Fruit fly (Drosophila melanogaster) whole organism, embryonic: ENCODE results near the gene CG17982.

Experiments
- Abd-B ChIP-seq: fragments of 200-800 bp; sonication (Bioruptor generic); optimal IDR thresholded peaks from 2 replicates; lab custom pipeline; 2018; ENCODE audit warnings: missing biosample characterization, mild to moderate bottlenecking, missing genetic modification characterization, moderate library complexity
- Ada2b ChIP-seq: fragments of 200-800 bp; sonication (Bioruptor generic); IDR thresholded peaks from 2 replicates; pipeline ENCODE4 v1.3.6; 2022; ENCODE audit warnings: missing biosample characterization, missing genetic modification characterization
- Aef1 ChIP-seq: fragments of 200-800 bp; sonication (Bioruptor generic); IDR thresholded peaks from 3 replicates; pipeline ENCODE4 v1.3.6; 2022; ENCODE audit warnings: missing biosample characterization, missing genetic modification characterization
- CG10147 ChIP-seq: fragments of 200-800 bp; sonication (Bioruptor generic); optimal IDR thresholded peaks from 2 replicates; lab custom pipeline; 2019; ENCODE audit warnings: missing biosample characterization, mild to moderate bottlenecking, missing genetic modification characterization, moderate library complexity
- CG12071 ChIP-seq: fragments of 200-800 bp; sonication (Bioruptor generic); optimal IDR thresholded peaks from 3 replicates; lab custom pipeline; 2018; ENCODE audit warnings: missing biosample characterization, mild to moderate bottlenecking, missing genetic modification characterization
- CG12769 ChIP-seq: fragments of 200-800 bp; sonication (Bioruptor generic); optimal IDR thresholded peaks from 2 replicates; lab custom pipeline; 2019; ENCODE audit warnings: missing biosample characterization, mild to moderate bottlenecking, missing genetic modification characterization, moderate library complexity
- CG14710 ChIP-seq: fragments of 200-800 bp; sonication (Bioruptor generic); optimal IDR thresholded peaks from 3 replicates; lab custom pipeline; 2019; ENCODE audit warnings: missing biosample characterization, mild to moderate bottlenecking, missing genetic modification characterization, moderate library complexity
- CG15514 ChIP-seq: fragments of 200-800 bp; sonication (Bioruptor generic); optimal IDR thresholded peaks from 3 replicates; lab custom pipeline; 2017; ENCODE audit warnings: missing biosample characterization, missing genetic modification characterization, mild to moderate bottlenecking, moderate library complexity, missing genetic modification reagents
- CG17385 ChIP-seq: fragments of 200-800 bp; sonication (Bioruptor generic); optimal IDR thresholded peaks from 3 replicates; lab custom pipeline; 2018; ENCODE audit warnings: missing biosample characterization, mild to moderate bottlenecking, missing genetic modification characterization
- CG2120 ChIP-seq: fragments of 200-800 bp; sonication (Bioruptor generic); optimal IDR thresholded peaks from 3 replicates; lab custom pipeline; 2016; ENCODE audit warnings: missing biosample characterization, missing genetic modification characterization
- CG32532 ChIP-seq: fragments of 200-800 bp; sonication (Bioruptor generic); IDR thresholded peaks from 2 replicates; pipeline ENCODE4 v1.3.6; 2022; ENCODE audit warnings: missing biosample characterization, missing genetic modification characterization
- CG32767 ChIP-seq: fragments of 200-800 bp; sonication (Bioruptor generic); IDR thresholded peaks from 2 replicates; pipeline ENCODE4 v1.3.6; 2022; ENCODE audit warnings: missing biosample characterization, missing genetic modification characterization
- CG4328 ChIP-seq: fragments of 200-800 bp; sonication (Bioruptor generic); optimal IDR thresholded peaks from 3 replicates; lab custom pipeline; 2017; ENCODE audit warnings: missing biosample characterization, missing genetic modification reagents, missing genetic modification characterization
- CG4360 ChIP-seq: fragments of 200-800 bp; sonication (Bioruptor generic); IDR thresholded peaks from 2 replicates; pipeline ENCODE4 v1.3.6; 2022; ENCODE audit warnings: missing biosample characterization, missing genetic modification characterization
- CG4424 ChIP-seq: fragments of 200-800 bp; sonication (Bioruptor generic); optimal IDR thresholded peaks from 3 replicates; lab custom pipeline; 2016; ENCODE audit warnings: missing biosample characterization, missing genetic modification characterization
- CG5180 ChIP-seq: fragments of 200-800 bp; sonication (Bioruptor generic); optimal IDR thresholded peaks from 3 replicates; lab custom pipeline; 2017; ENCODE audit warnings: missing biosample characterization, missing genetic modification characterization, mild to moderate bottlenecking, moderate library complexity, missing genetic modification reagents
- CG6765 ChIP-seq: fragments of 200-800 bp; sonication (Bioruptor generic); optimal IDR thresholded peaks from 3 replicates; lab custom pipeline; 2017; ENCODE audit warnings: missing biosample characterization, mild to moderate bottlenecking, missing genetic modification characterization
- CG7357 ChIP-seq: fragments of 200-800 bp; sonication (Bioruptor generic); IDR thresholded peaks from 3 replicates; pipeline ENCODE4 v1.3.6; 2022; ENCODE audit warnings: missing biosample characterization, missing genetic modification characterization
- Dfd ChIP-seq, 2 experiments: fragments of >200 bp; optimal IDR thresholded peaks; 2 replicates each; lab custom pipeline; 2017; ENCODE audit warnings: missing biosample characterization in 2 of 2, missing genetic modification characterization in 2 of 2
- E2f2 ChIP-seq: fragments of 200-800 bp; sonication (Bioruptor generic); IDR thresholded peaks from 2 replicates; pipeline ENCODE4 v1.3.6; 2022; ENCODE audit warnings: missing biosample characterization, missing genetic modification characterization
- Eip74EF ChIP-seq, 2 experiments: fragments of 200-800 bp in 1 of 2; fragments of >200 bp in 1 of 2; sonication (Bioruptor generic) in 1 of 2; optimal IDR thresholded peaks; 2 replicates each; lab custom pipeline; 2017 to 2019; ENCODE audit warnings: missing biosample characterization in 2 of 2, missing genetic modification characterization in 2 of 2, mild to moderate bottlenecking in 1 of 2, moderate library complexity in 1 of 2
- HLHmδ ChIP-seq: fragments of 200-800 bp; sonication (Bioruptor generic); optimal IDR thresholded peaks from 2 replicates; lab custom pipeline; 2018; ENCODE audit warnings: missing biosample characterization, mild to moderate bottlenecking, missing genetic modification characterization, moderate library complexity
- Hmr ChIP-seq: fragments of 200-800 bp; sonication (Bioruptor generic); optimal IDR thresholded peaks from 3 replicates; lab custom pipeline; 2017; ENCODE audit warnings: mild to moderate bottlenecking, missing biosample characterization, missing genetic modification reagents, missing genetic modification characterization
- Mad ChIP-seq: fragments of 200-800 bp; sonication (Bioruptor generic); optimal IDR thresholded peaks from 2 replicates; lab custom pipeline; 2016; ENCODE audit warnings: missing biosample characterization, missing genetic modification characterization
- Max ChIP-seq: fragments of 200-800 bp; sonication (Bioruptor generic); optimal IDR thresholded peaks from 2 replicates; lab custom pipeline; 2016; ENCODE audit warnings: missing biosample characterization, mild to moderate bottlenecking, missing genetic modification characterization
- Nf-YC ChIP-seq: fragments of 200-800 bp; optimal IDR thresholded peaks from 3 replicates; lab custom pipeline; 2019; ENCODE audit warnings: missing biosample characterization, mild to moderate bottlenecking, missing genetic modification characterization, moderate library complexity
- Oaz ChIP-seq: fragments of 200-800 bp; sonication (Bioruptor generic); IDR thresholded peaks from 2 replicates; pipeline ENCODE4 v1.3.6; 2022; ENCODE audit warnings: missing biosample characterization, missing genetic modification characterization
- Sin3A ChIP-seq: fragments of >200 bp; optimal IDR thresholded peaks from 2 replicates; lab custom pipeline; 2018
- amos ChIP-seq: fragments of 200-800 bp; sonication (Bioruptor generic); IDR thresholded peaks from 2 replicates; pipeline ENCODE4 v1.3.6; 2022; ENCODE audit warnings: missing biosample characterization, missing genetic modification characterization; ENCODE audit not compliant: partially characterized antibody
- aop ChIP-seq: fragments of 200-800 bp; sonication (Bioruptor generic); IDR thresholded peaks from 2 replicates; pipeline ENCODE4 v1.3.6; 2022; ENCODE audit warnings: missing biosample characterization, missing genetic modification characterization
- cato ChIP-seq: fragments of 200-800 bp; sonication (Bioruptor generic); optimal IDR thresholded peaks from 2 replicates; lab custom pipeline; 2016; ENCODE audit warnings: missing biosample characterization, missing genetic modification characterization, borderline replicate concordance
- chinmo ChIP-seq: fragments of 200-800 bp; sonication (Bioruptor generic); IDR thresholded peaks from 4 replicates; pipeline ENCODE4 v1.3.6; 2022; ENCODE audit warnings: missing biosample characterization, missing genetic modification characterization; ENCODE audit not compliant: partially characterized antibody
- dmrt99B ChIP-seq: fragments of 200-800 bp; sonication (Bioruptor generic); optimal IDR thresholded peaks from 2 replicates; lab custom pipeline; 2018; ENCODE audit warnings: missing biosample characterization, mild to moderate bottlenecking, missing genetic modification characterization, moderate library complexity
- dysf ChIP-seq: fragments of 200-800 bp; sonication (Bioruptor generic); IDR thresholded peaks from 3 replicates; pipeline ENCODE4 v1.3.6; 2022; ENCODE audit warnings: missing biosample characterization, missing genetic modification characterization
- emc ChIP-seq: fragments of 200-800 bp; sonication (Bioruptor generic); optimal IDR thresholded peaks from 2 replicates; lab custom pipeline; 2016; ENCODE audit warnings: missing biosample characterization, missing genetic modification characterization
- fd96Cb ChIP-seq: fragments of 200-800 bp; sonication (Bioruptor generic); optimal IDR thresholded peaks from 2 replicates; lab custom pipeline; 2018; ENCODE audit warnings: missing biosample characterization, mild to moderate bottlenecking, missing genetic modification characterization, moderate library complexity
- lab ChIP-seq: fragments of 200-800 bp; sonication (Bioruptor generic); optimal IDR thresholded peaks from 3 replicates; lab custom pipeline; 2017; ENCODE audit warnings: missing biosample characterization, missing genetic modification characterization, mild to moderate bottlenecking, moderate library complexity, missing genetic modification reagents
- lilli ChIP-seq: fragments of 200-800 bp; sonication (Bioruptor generic); optimal IDR thresholded peaks from 3 replicates; lab custom pipeline; 2016; ENCODE audit warnings: missing biosample characterization, missing genetic modification characterization
- lola ChIP-seq, 3 experiments: fragments of >200 bp in 2 of 3; fragments of 200-800 bp in 1 of 3; sonication (Bioruptor generic) in 1 of 3; optimal IDR thresholded peaks; 2 replicates each; lab custom pipeline; 2017 to 2019; ENCODE audit warnings: missing biosample characterization in 3 of 3, missing genetic modification characterization in 3 of 3, mild to moderate bottlenecking in 1 of 3, moderate library complexity in 1 of 3
- luna ChIP-seq: fragments of 200-800 bp; sonication (Bioruptor generic); optimal IDR thresholded peaks from 2 replicates; lab custom pipeline; 2016; ENCODE audit warnings: missing biosample characterization, missing genetic modification characterization
- pan ChIP-seq, 4 experiments: fragments of >200 bp in 3 of 4; fragments of 200-800 bp in 1 of 4; sonication (Bioruptor generic) in 1 of 4; optimal IDR thresholded peaks in 3 of 4; IDR thresholded peaks in 1 of 4; 2 replicates each; pipeline versions ENCODE4 v1.3.6 to Lab custom; 2017 to 2022; ENCODE audit warnings: missing biosample characterization in 2 of 4, missing genetic modification characterization in 2 of 4, mixed read lengths in 1 of 4
- prd ChIP-seq, 3 experiments: fragments of >200 bp in 2 of 3; fragments of 200-800 bp in 1 of 3; sonication (Bioruptor generic) in 1 of 3; optimal IDR thresholded peaks in 2 of 3; IDR thresholded peaks in 1 of 3; 2 replicates in 2 of 3; 3 replicates in 1 of 3; pipeline versions ENCODE4 v1.3.6 to Lab custom; 2017 to 2022; ENCODE audit warnings: missing biosample characterization in 1 of 3, missing genetic modification characterization in 1 of 3
- pzg ChIP-seq: fragments of 200-800 bp; sonication (Bioruptor generic); optimal IDR thresholded peaks from 3 replicates; lab custom pipeline; 2018; ENCODE audit warnings: missing biosample characterization, mild to moderate bottlenecking, missing genetic modification characterization, moderate library complexity
- row ChIP-seq: fragments of 200-800 bp; sonication (Bioruptor generic); IDR thresholded peaks from 3 replicates; pipeline ENCODE4 v1.3.6; 2022; ENCODE audit warnings: missing biosample characterization, missing genetic modification characterization
- stc ChIP-seq: fragments of 200-800 bp; sonication (Bioruptor generic); IDR thresholded peaks from 2 replicates; pipeline ENCODE4 v1.3.6; 2022; ENCODE audit warnings: missing biosample characterization, missing genetic modification characterization
- unpg ChIP-seq: fragments of 200-800 bp; sonication (Bioruptor generic); optimal IDR thresholded peaks from 3 replicates; lab custom pipeline; 2018; ENCODE audit warnings: missing biosample characterization, mild to moderate bottlenecking, missing genetic modification characterization, moderate library complexity

Gene CG17982

dm6 chrX:8126149-8126548, 17.5 kb downstream of the CG17982 start (continued):
- TF ChIP-seq CG10147 (GFP tag; lab: Kevin White, UChicago) = no peak
- TF ChIP-seq lilli (GFP tag; lab: Kevin White, UChicago) = peak; percentile 42
- TF ChIP-seq, all 482 proteins: peak for 205

- no peak for TF ChIP-seq CG2120
- peak in 1 of 3 experiments; percentile 60 for TF ChIP-seq lola (GFP tag; optimal IDR thresholded peaks at IDR 0.05; lab: Kevin White, UChicago)
- peak; percentile 39; the same call in 2 of the 3 replicates for TF ChIP-seq row (GFP tag; lab: Robert Waterston, UW)
- no peak for TF ChIP-seq Mad (GFP tag; lab: Kevin White, UChicago)
- 0 out of 4 replicates have a peak, but pooled peaks have one; percentile 20 for TF ChIP-seq chinmo (GFP tag; lab: Robert Waterston, UW)
- no peak for TF ChIP-seq pan (optimal IDR thresholded peaks at IDR 0.05; lab: Kevin White, UChicago)
- TF ChIP-seq pan (GFP tag; optimal IDR thresholded peaks at IDR 0.05 in 1 of 2, IDR thresholded peaks at IDR 0.05 in 1 of 2) = peak in 1 of 2 experiments; percentile 58
- TF ChIP-seq CG4328 (GFP tag; lab: Kevin White, UChicago) = peak; percentile 3
- TF ChIP-seq Ada2b (GFP tag; lab: Robert Waterston, UW) = no peak
- TF ChIP-seq CG14710 (tag; lab: Kevin White, UChicago) = peak; percentile 55
- peak in 1 of 2 experiments; percentile 69 for TF ChIP-seq Eip74EF (GFP tag; optimal IDR thresholded peaks at IDR 0.05; lab: Kevin White, UChicago)
- TF ChIP-seq CG5180 = peak; percentile 11
- TF ChIP-seq HLHmδ (GFP tag; lab: Kevin White, UChicago) = no peak
- 0 out of 3 replicates have a peak, but pooled peaks have one; percentile 29 for TF ChIP-seq CG7357 (GFP tag; lab: Robert Waterston, UW)
- TF ChIP-seq dmrt99B (tag; lab: Kevin White, UChicago) = peak; percentile 77
- peak; percentile 43; the same call in 1 of the 2 replicates for TF ChIP-seq CG32767
- peak; percentile 57 for TF ChIP-seq CG17385
- TF ChIP-seq E2f2 = peak; percentile 40; the same call in 1 of the 2 replicates
- peak; percentile 3 for TF ChIP-seq Hmr (GFP tag; lab: Kevin White, UChicago)
- no peak for TF ChIP-seq emc (GFP tag; lab: Kevin White, UChicago)
- peak; percentile 9 for TF ChIP-seq cato (GFP tag; lab: Kevin White, UChicago)
- no peak for TF ChIP-seq lab (GFP tag; lab: Kevin White, UChicago)
- no peak for TF ChIP-seq Dfd (GFP tag; optimal IDR thresholded peaks at IDR 0.05; lab: Kevin White, UChicago)
- TF ChIP-seq CG4424 (GFP tag; lab: Kevin White, UChicago) = peak; percentile 63
- no peak for TF ChIP-seq aop (GFP tag; lab: Robert Waterston, UW)
- peak; percentile 41 for TF ChIP-seq unpg
- TF ChIP-seq Oaz (GFP tag; lab: Robert Waterston, UW) = no peak
- TF ChIP-seq pzg (GFP tag; lab: Kevin White, UChicago) = no peak
- TF ChIP-seq CG32532 (GFP tag; lab: Robert Waterston, UW) = 0 out of 2 replicates have a peak, but pooled peaks have one; percentile 17
- peak; percentile 53 for TF ChIP-seq fd96Cb (tag; lab: Kevin White, UChicago)
- no peak for TF ChIP-seq CG15514 (GFP tag; lab: Kevin White, UChicago)
- no peak for TF ChIP-seq amos
- TF ChIP-seq luna (GFP tag; lab: Kevin White, UChicago) = no peak
- no peak for TF ChIP-seq CG12769 (tag; lab: Kevin White, UChicago)
- no peak for TF ChIP-seq CG4360 (GFP tag; lab: Robert Waterston, UW)
- no peak for TF ChIP-seq Sin3A (lab: Kevin White, UChicago)
- no peak for TF ChIP-seq CG12071 (GFP tag; lab: Kevin White, UChicago)
- no peak for TF ChIP-seq prd (optimal IDR thresholded peaks at IDR 0.05; lab: Kevin White, UChicago)
- TF ChIP-seq prd (GFP tag; IDR thresholded peaks at IDR 0.05; lab: Robert Waterston, UW) = peak; percentile 71; the same call in 2 of the 3 replicates
- TF ChIP-seq stc (GFP tag; lab: Robert Waterston, UW) = peak; percentile 54; the same call in 1 of the 2 replicates
- peak; percentile 8 for TF ChIP-seq Max (GFP tag; lab: Kevin White, UChicago)
- no peak for TF ChIP-seq CG6765
- peak; percentile 24; the same call in 1 of the 3 replicates for TF ChIP-seq Aef1 (GFP tag; lab: Robert Waterston, UW)
- TF ChIP-seq Abd-B = peak; percentile 62
- TF ChIP-seq Nf-YC (tag; lab: Kevin White, UChicago) = peak; percentile 48
- TF ChIP-seq dysf (GFP tag; lab: Robert Waterston, UW) = peak; percentile 45; the same call in 1 of the 3 replicates
Observed at dm6 chrX:8125224-8125649, 18.4 kb downstream of the CG17982 start.
